Worm (Caenorhabditis elegans) whole organism, young adult: ENCODE data around the gene rmd-3.
A peak's percentile ranks its signal among the peaks of the same experiment; 100 is the strongest.

ENCODE experiments used
- B0019.2 ChIP-seq: fragments of 200-800 bp; sonication (Bioruptor generic); conservative IDR thresholded peaks from 2 replicates; pipeline ENCODE4 v1.3.6; 2022; ENCODE audit warnings: missing genetic modification reagents, missing genetic modification characterization, missing compliant biosample characterization
- D2030.7 ChIP-seq: fragments of 200-800 bp; sonication (Bioruptor generic); IDR thresholded peaks from 2 replicates; pipeline ENCODE4 v1.3.6; 2022; ENCODE audit warnings: missing genetic modification reagents, missing genetic modification characterization, missing compliant biosample characterization
- F10E7.11 ChIP-seq: sonication (generic microtip); optimal IDR thresholded peaks from 2 replicates; lab custom pipeline; 2017; ENCODE audit warnings: mild to moderate bottlenecking, missing genetic modification characterization, moderate library complexity, missing compliant biosample characterization
- F22D6.2 ChIP-seq: sonication (generic microtip); optimal IDR thresholded peaks from 2 replicates; lab custom pipeline; 2016; ENCODE audit warnings: mild to moderate bottlenecking, missing genetic modification characterization, missing compliant biosample characterization
- F39B2.1 ChIP-seq: fragments of 200-800 bp; sonication (Bioruptor generic); IDR thresholded peaks from 2 replicates; pipeline ENCODE4 v1.3.6; 2022; ENCODE audit warnings: missing genetic modification reagents, missing genetic modification characterization, missing compliant biosample characterization
- F55B11.4 ChIP-seq: sonication (generic microtip); optimal IDR thresholded peaks from 2 replicates; lab custom pipeline; 2016; ENCODE audit warnings: missing compliant biosample characterization, missing genetic modification characterization, borderline replicate concordance; ENCODE audit not compliant: insufficient read depth
- K12H6.12 ChIP-seq: fragments of 200-800 bp; sonication (Bioruptor generic); optimal IDR thresholded peaks from 2 replicates; lab custom pipeline; 2018; ENCODE audit warnings: mild to moderate bottlenecking, missing genetic modification characterization, missing compliant biosample characterization
- Y53F4B.3 ChIP-seq: fragments of 200-800 bp; sonication (Bioruptor generic); IDR thresholded peaks from 2 replicates; pipeline ENCODE4 v1.3.6; 2022; ENCODE audit warnings: missing genetic modification reagents, missing genetic modification characterization, missing compliant biosample characterization
- Y56A3A.18 ChIP-seq: fragments of 200-800 bp; sonication (Bioruptor generic); IDR thresholded peaks from 2 replicates; pipeline ENCODE4 v1.3.6; 2022; ENCODE audit warnings: missing genetic modification reagents, missing genetic modification characterization, missing compliant biosample characterization
- Y67H2A.10 ChIP-seq: fragments of 200-800 bp; sonication (Bioruptor generic); conservative IDR thresholded peaks from 2 replicates; pipeline ENCODE4 v1.3.6; 2022; ENCODE audit warnings: missing genetic modification reagents, missing genetic modification characterization, missing compliant biosample characterization
- Y79H2A.3 ChIP-seq: fragments of 200-800 bp; sonication (Bioruptor generic); conservative IDR thresholded peaks from 2 replicates; pipeline ENCODE4 v1.3.6; 2022; ENCODE audit warnings: missing genetic modification reagents, missing genetic modification characterization, missing compliant biosample characterization
- attf-5 ChIP-seq: fragments of 200-800 bp; sonication (Bioruptor generic); optimal IDR thresholded peaks from 2 replicates; lab custom pipeline; 2018; ENCODE audit warnings: mild to moderate bottlenecking, missing genetic modification characterization, missing compliant biosample characterization
- attf-6 ChIP-seq: fragments of 200-800 bp; sonication (Bioruptor generic); IDR thresholded peaks from 2 replicates; pipeline ENCODE4 v1.3.6; 2022; ENCODE audit warnings: missing genetic modification reagents, missing genetic modification characterization, missing compliant biosample characterization
- ccch-3 ChIP-seq: fragments of 200-800 bp; sonication (Bioruptor generic); optimal IDR thresholded peaks from 2 replicates; lab custom pipeline; 2018; ENCODE audit warnings: mild to moderate bottlenecking, missing genetic modification characterization, missing compliant biosample characterization
- ceh-100 ChIP-seq: fragments of 200-800 bp; sonication (Bioruptor generic); IDR thresholded peaks from 2 replicates; pipeline ENCODE4 v1.3.6; 2022; ENCODE audit warnings: missing genetic modification reagents, missing genetic modification characterization, missing compliant biosample characterization
- dox-1 ChIP-seq: fragments of 200-800 bp; sonication (Bioruptor generic); IDR thresholded peaks from 2 replicates; pipeline ENCODE4 v1.3.6; 2022; ENCODE audit warnings: missing genetic modification reagents, missing genetic modification characterization, missing compliant biosample characterization
- dpl-1 ChIP-seq: fragments of 150-350 bp; optimal IDR thresholded peaks from 2 replicates; lab custom pipeline; 2014; ENCODE audit warnings: missing biosample characterization, missing genetic modification reagents, missing genetic modification characterization
- egl-44 ChIP-seq: fragments of 200-800 bp; sonication (Bioruptor generic); IDR thresholded peaks from 2 replicates; pipeline ENCODE4 v1.3.6; 2022; ENCODE audit warnings: missing genetic modification reagents, missing genetic modification characterization, missing compliant biosample characterization
- fkh-3 ChIP-seq: sonication (generic microtip); optimal IDR thresholded peaks from 2 replicates; lab custom pipeline; 2016; ENCODE audit warnings: mild to moderate bottlenecking, missing genetic modification characterization, missing compliant biosample characterization
- gei-17 ChIP-seq: fragments of 200-800 bp; sonication (Bioruptor generic); optimal IDR thresholded peaks from 2 replicates; lab custom pipeline; 2018; ENCODE audit warnings: mild to moderate bottlenecking, missing genetic modification characterization, missing compliant biosample characterization
- hlh-12 ChIP-seq: sonication (generic microtip); optimal IDR thresholded peaks from 2 replicates; lab custom pipeline; 2016; ENCODE audit warnings: missing genetic modification characterization, missing compliant biosample characterization
- hmg-1.2 ChIP-seq: fragments of 200-800 bp; sonication (Bioruptor generic); IDR thresholded peaks from 2 replicates; pipeline ENCODE4 v1.3.6; 2022; ENCODE audit warnings: missing genetic modification reagents, missing genetic modification characterization, missing compliant biosample characterization
- hrde-1 ChIP-seq: sonication (generic microtip); optimal IDR thresholded peaks from 2 replicates; lab custom pipeline; 2016; ENCODE audit warnings: missing genetic modification characterization, mild to moderate bottlenecking, missing compliant biosample characterization, moderate library complexity, missing genotype, missing genetic modification reagents, borderline replicate concordance
- let-526 ChIP-seq: fragments of 200-800 bp; sonication (Bioruptor generic); IDR thresholded peaks from 2 replicates; pipeline ENCODE4 v1.3.6; 2022; ENCODE audit warnings: missing genetic modification reagents, missing genetic modification characterization, missing compliant biosample characterization
- lin-26 ChIP-seq: fragments of 200-800 bp; sonication (Bioruptor generic); IDR thresholded peaks from 2 replicates; pipeline ENCODE4 v1.3.6; 2022; ENCODE audit warnings: missing genetic modification reagents, missing genetic modification characterization, missing compliant biosample characterization
- lin-54 ChIP-seq: fragments of 200-800 bp; sonication (Bioruptor generic); optimal IDR thresholded peaks from 2 replicates; lab custom pipeline; 2018; ENCODE audit warnings: mild to moderate bottlenecking, missing genetic modification characterization, missing compliant biosample characterization
- lir-1 ChIP-seq: fragments of 200-800 bp; sonication (Bioruptor generic); conservative IDR thresholded peaks from 2 replicates; pipeline ENCODE4 v1.3.6; 2022; ENCODE audit warnings: missing genetic modification reagents, missing genetic modification characterization, missing compliant biosample characterization
- madf-6 ChIP-seq: fragments of 200-800 bp; sonication (Bioruptor generic); IDR thresholded peaks from 2 replicates; pipeline ENCODE4 v1.3.6; 2022; ENCODE audit warnings: missing genetic modification reagents, missing genetic modification characterization, missing compliant biosample characterization
- mel-28 ChIP-seq: sonication (generic microtip); optimal IDR thresholded peaks from 2 replicates; lab custom pipeline; 2016; ENCODE audit warnings: borderline replicate concordance, mild to moderate bottlenecking, missing genetic modification characterization, missing compliant biosample characterization
- nfya-1 ChIP-seq: sonication (generic microtip); optimal IDR thresholded peaks from 2 replicates; lab custom pipeline; 2017; ENCODE audit warnings: antibody characterized with exemption, missing compliant biosample characterization, missing genetic modification characterization, borderline replicate concordance; ENCODE audit not compliant: insufficient read depth
- nhr-120 ChIP-seq: fragments of 200-800 bp; sonication (Bioruptor generic); IDR thresholded peaks from 2 replicates; pipeline ENCODE4 v1.3.6; 2022; ENCODE audit warnings: missing genetic modification characterization, missing compliant biosample characterization
- nhr-179 ChIP-seq: sonication (generic microtip); optimal IDR thresholded peaks from 2 replicates; lab custom pipeline; 2016; ENCODE audit warnings: mild to moderate bottlenecking, missing genetic modification characterization, missing compliant biosample characterization
- nhr-90 ChIP-seq: sonication (generic microtip); optimal IDR thresholded peaks from 2 replicates; lab custom pipeline; 2016; ENCODE audit warnings: missing genotype, mild to moderate bottlenecking, missing genetic modification characterization, missing compliant biosample characterization
- rcor-1 ChIP-seq: fragments of 200-800 bp; sonication (Bioruptor generic); IDR thresholded peaks from 2 replicates; pipeline ENCODE4 v1.3.6; 2022; ENCODE audit warnings: missing genetic modification reagents, missing genetic modification characterization, missing compliant biosample characterization
- rec-8 ChIP-seq, 2 experiments: sonication (generic microtip); optimal IDR thresholded peaks; 2 replicates each; lab custom pipeline; 2016; ENCODE audit warnings: mild to moderate bottlenecking in 2 of 2, missing genetic modification characterization in 2 of 2, missing genetic modification reagents in 2 of 2, missing genotype in 2 of 2, missing biosample characterization in 1 of 2, missing compliant biosample characterization in 1 of 2, moderate library complexity in 1 of 2
- snpc-1.3 ChIP-seq: sonication (generic microtip); optimal IDR thresholded peaks from 2 replicates; lab custom pipeline; 2017; ENCODE audit warnings: missing genetic modification characterization, mild to moderate bottlenecking, missing compliant biosample characterization, antibody characterized with exemption, moderate library complexity, missing genotype, missing genetic modification reagents; ENCODE audit not compliant: insufficient read depth
- ztf-3 ChIP-seq: fragments of 200-800 bp; sonication (Bioruptor generic); optimal IDR thresholded peaks from 2 replicates; lab custom pipeline; 2018; ENCODE audit warnings: mild to moderate bottlenecking, missing genetic modification characterization, missing compliant biosample characterization

The rmd-3 gene

DNA sequence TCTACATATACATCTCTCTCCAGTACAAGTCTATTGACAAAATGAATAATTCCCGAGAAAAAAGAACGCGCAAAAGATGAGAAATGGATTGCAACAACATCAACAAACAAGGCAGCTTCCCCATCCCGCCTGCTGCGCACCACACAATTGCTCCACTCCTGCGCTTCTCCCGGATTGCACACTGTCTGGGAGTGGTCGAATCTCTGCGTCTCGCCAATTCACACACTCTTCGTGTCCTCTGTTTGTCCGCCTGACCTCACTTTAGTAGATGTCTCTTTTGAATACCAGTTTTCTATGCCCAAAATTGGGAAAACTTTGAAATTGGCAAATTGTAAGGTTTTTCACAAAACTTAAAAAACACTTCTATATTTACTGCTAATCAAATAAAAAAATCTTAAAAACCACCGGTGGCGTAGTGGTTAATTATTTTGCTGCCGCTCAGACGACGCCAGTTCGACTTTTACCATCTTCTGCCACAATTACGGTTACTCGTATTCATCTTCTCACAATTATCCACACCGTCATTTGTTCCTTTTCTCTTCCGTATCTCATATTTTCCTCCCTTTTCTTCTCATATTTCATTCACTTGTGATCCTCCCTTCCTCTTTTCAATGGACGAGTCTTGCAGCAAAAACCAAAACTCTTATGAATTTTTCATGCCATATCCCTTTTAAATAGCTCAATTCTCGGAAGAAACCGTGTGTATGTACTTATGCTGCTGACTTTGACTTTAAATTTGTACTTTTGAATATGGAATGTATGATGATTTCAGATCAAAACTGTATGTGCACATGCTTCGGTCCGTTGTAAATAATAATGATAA is 33.6 kb downstream of the rmd-3 start, which contains the start of gene rsf-1 (continued):
- TF ChIP-seq lin-26 (GFP tag; lab: Robert Waterston, UW) (peak; percentile 81), F10E7.11 (tag; lab: Kevin White, UChicago) (no peak), Y79H2A.3 (GFP tag; lab: Robert Waterston, UW) (no peak), lir-1 (GFP tag; lab: Robert Waterston, UW) (no peak), attf-6 (GFP tag; lab: Robert Waterston, UW) (no peak), Y56A3A.18 (GFP tag; lab: Robert Waterston, UW) (no peak), nhr-179 (tag; lab: Kevin White, UChicago) (no peak), hlh-12 (tag; lab: Kevin White, UChicago) (no peak), F39B2.1 (GFP tag; lab: Robert Waterston, UW) (no peak), Y67H2A.10 (GFP tag; lab: Robert Waterston, UW) (no peak), rcor-1 (GFP tag; lab: Robert Waterston, UW) (no peak), ztf-3 (GFP tag; lab: Kevin White, UChicago) (no peak), lin-54 (GFP tag; lab: Kevin White, UChicago) (no peak), let-526 (GFP tag; lab: Robert Waterston, UW) (no peak), ccch-3 (GFP tag; lab: Kevin White, UChicago) (no peak), gei-17 (GFP tag; lab: Kevin White, UChicago) (no peak), hmg-1.2 (GFP tag; lab: Robert Waterston, UW) (peak; percentile 79), mel-28 (tag; lab: Kevin White, UChicago) (no peak), dpl-1 (GFP tag; lab: Kevin White, UChicago) (no peak), F55B11.4 (tag; lab: Kevin White, UChicago) (no peak), Y53F4B.3 (GFP tag; lab: Robert Waterston, UW) (no peak), nhr-120 (GFP tag; lab: Robert Waterston, UW) (no peak), nhr-90 (tag; lab: Kevin White, UChicago) (peak; percentile 15), fkh-3 (tag; lab: Kevin White, UChicago) (no peak), F22D6.2 (tag; lab: Kevin White, UChicago) (no peak), attf-5 (GFP tag; lab: Kevin White, UChicago) (no peak), B0019.2 (no peak), ceh-100 (GFP tag; lab: Robert Waterston, UW) (no peak), dox-1 (GFP tag; lab: Robert Waterston, UW) (peak; percentile 37; the same call in 1 of the 2 replicates), nfya-1 (tag; lab: Kevin White, UChicago) (no peak), egl-44 (no peak), D2030.7 (no peak), K12H6.12 (tag; lab: Kevin White, UChicago) (peak; percentile 40), hrde-1 (tag; lab: Kevin White, UChicago) (no peak), rec-8 (tag; optimal IDR thresholded peaks at IDR 0.05; lab: Kevin White, UChicago) (no peak)

DNA sequence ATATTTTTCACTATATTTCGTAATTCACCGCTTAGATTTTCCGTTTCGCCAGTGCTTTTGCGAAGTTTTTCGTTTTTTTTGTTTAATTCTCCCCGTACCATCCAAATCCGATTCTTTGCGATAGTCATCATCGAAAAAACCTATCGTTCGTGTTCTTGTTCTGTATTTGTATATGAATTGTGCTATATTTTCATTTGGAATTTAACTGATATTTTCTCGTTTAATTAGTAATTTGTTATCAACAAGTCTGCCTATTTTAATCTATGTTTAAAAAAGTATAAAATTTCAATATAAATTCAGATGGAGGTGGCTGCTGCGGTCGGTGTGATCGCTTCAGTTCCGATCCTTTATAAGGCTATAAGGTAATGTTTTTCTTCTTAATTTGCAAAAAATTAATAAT is 36.8 kb downstream of the rmd-3 start, which contains the start of gene samp-1:
TSS of gene samp-1 (plus strand) at position 301 of the 400 bp plus-strand sequence.
- TF ChIP-seq snpc-1.3 (peak; percentile 9), let-526 (GFP tag; lab: Robert Waterston, UW) (no peak), madf-6 (GFP tag; lab: Robert Waterston, UW) (peak; percentile 42; the same call in 1 of the 2 replicates)
